Worm (Caenorhabditis elegans) whole organism, midembryonic: ENCODE data around the gene leo-1.

Experiments used
- T22C8.4 ChIP-seq: fragments of 200-800 bp; sonication (Bioruptor generic); IDR thresholded peaks from 2 replicates; pipeline ENCODE4 v1.3.6; 2022; ENCODE audit warnings: missing genetic modification characterization, missing compliant biosample characterization
- cog-1 ChIP-seq: sonication (generic microtip); optimal IDR thresholded peaks from 2 replicates; lab custom pipeline; 2016; ENCODE audit warnings: missing genetic modification characterization, missing compliant biosample characterization
- flt-1 ChIP-seq: fragments of 200-800 bp; sonication (Bioruptor generic); IDR thresholded peaks from 2 replicates; pipeline ENCODE4 v1.3.6; 2022; ENCODE audit warnings: missing genetic modification characterization, missing compliant biosample characterization
- klf-2 ChIP-seq: fragments of 200-800 bp; sonication (Bioruptor generic); conservative IDR thresholded peaks from 2 replicates; pipeline ENCODE4 v1.3.6; 2022; ENCODE audit warnings: missing genetic modification reagents, missing genetic modification characterization, missing compliant biosample characterization
- med-1 ChIP-seq: sonication (generic microtip); optimal IDR thresholded peaks from 2 replicates; lab custom pipeline; 2017; ENCODE audit warnings: missing genetic modification characterization, mild to moderate bottlenecking, missing compliant biosample characterization, antibody characterized with exemption, missing genetic modification reagents; ENCODE audit not compliant: insufficient read depth
- ref-1 ChIP-seq: fragments of 200-800 bp; sonication (Bioruptor generic); conservative IDR thresholded peaks from 2 replicates; pipeline ENCODE4 v1.3.6; 2022; ENCODE audit warnings: missing genetic modification reagents, missing genetic modification characterization, missing compliant biosample characterization
- tab-1 ChIP-seq: fragments of 200-800 bp; sonication (Bioruptor generic); IDR thresholded peaks from 2 replicates; pipeline ENCODE4 v1.3.6; 2022; ENCODE audit warnings: missing genetic modification characterization, missing compliant biosample characterization
- ztf-23 ChIP-seq: fragments of 200-800 bp; sonication (Bioruptor generic); IDR thresholded peaks from 2 replicates; pipeline ENCODE4 v1.3.6; 2022; ENCODE audit warnings: missing genetic modification reagents, missing genetic modification characterization, missing compliant biosample characterization
- ztf-29 ChIP-seq: fragments of 200-800 bp; sonication (Bioruptor generic); IDR thresholded peaks from 2 replicates; pipeline ENCODE4 v1.3.6; 2022; ENCODE audit warnings: missing genetic modification reagents, missing genetic modification characterization, missing compliant biosample characterization

DNA sequence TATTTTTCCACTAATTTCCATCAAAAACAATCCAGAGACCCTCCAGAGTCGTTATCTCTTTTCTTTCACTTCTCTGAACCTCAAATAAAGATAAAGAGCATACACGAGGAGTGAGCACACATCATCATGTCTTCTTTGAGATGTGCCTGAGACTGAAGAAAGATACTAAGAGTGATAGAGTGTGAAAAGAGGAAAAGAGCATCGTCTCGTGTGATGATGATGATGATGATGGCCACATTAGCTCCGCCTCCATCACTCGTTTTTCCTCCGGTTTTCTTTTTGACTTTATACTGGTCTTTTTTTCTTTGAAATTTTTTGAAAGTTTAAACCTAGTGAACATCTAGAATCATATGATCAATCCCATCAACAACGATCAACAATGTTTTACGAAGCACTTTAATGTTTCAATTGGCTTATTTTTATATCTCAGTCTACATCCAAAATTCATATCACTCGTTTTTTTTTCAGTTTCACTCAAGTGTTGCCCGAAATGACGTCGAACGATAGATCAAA is 24.8 kb upstream of the leo-1 start, which contains the start of gene T01G1.2:
- TF ChIP-seq med-1 (GFP tag; lab: Kevin White, UChicago) (no peak), tab-1 (GFP tag; lab: Robert Waterston, UW) (no peak), T22C8.4 (GFP tag; lab: Robert Waterston, UW) (no peak), ref-1 (no peak), ztf-29 (GFP tag; lab: Robert Waterston, UW) (no peak), ztf-23 (no peak), klf-2 (no peak), flt-1 (no peak), cog-1 (tag; lab: Kevin White, UChicago) (no peak)
